Fruit fly (Drosophila melanogaster): ENCODE results near the gene RabX5.

RabX5 gene

dm6 chr3L:1652700-1653200 lies 17.2 kb downstream of the RabX5 start, which contains the start of the genes CG7970 and Vta1:
TSS of gene CG7970 (plus strand) at chr3L:1652750.
TSS of gene Vta1 (minus strand) at chr3L:1652900.
- TF ChIP-seq psq (optimal IDR thresholded peaks at IDR 0.05) (no peak), insv (optimal IDR thresholded peaks at IDR 0.05) (no peak), h (optimal IDR thresholded peaks at IDR 0.05) (no peak), ttk (optimal IDR thresholded peaks at IDR 0.05) (no peak), Myc (optimal IDR thresholded peaks at IDR 0.05) (no peak), Sin3A (optimal IDR thresholded peaks at IDR 0.05) (no peak)

- TF ChIP-seq Myc (optimal IDR thresholded peaks at IDR 0.05) (no peak), Sin3A (optimal IDR thresholded peaks at IDR 0.05) (no peak)
Measured at dm6 chr3L:1649363-1649762, 20.5 kb downstream of the RabX5 start.

dm6 chr3L:1648690-1649355 lies 21.1 kb downstream of the RabX5 start, which contains the start of gene CG13920:
TSS of gene CG13920 (plus strand) at chr3L:1648944.
- no peak for TF ChIP-seq h (optimal IDR thresholded peaks at IDR 0.05)
- TF ChIP-seq psq (optimal IDR thresholded peaks at IDR 0.05): no peak
- no peak for TF ChIP-seq ttk (optimal IDR thresholded peaks at IDR 0.05)
- TF ChIP-seq Sin3A (optimal IDR thresholded peaks at IDR 0.05): no peak
- TF ChIP-seq Myc (optimal IDR thresholded peaks at IDR 0.05): no peak
- TF ChIP-seq insv (optimal IDR thresholded peaks at IDR 0.05): no peak

DNA sequence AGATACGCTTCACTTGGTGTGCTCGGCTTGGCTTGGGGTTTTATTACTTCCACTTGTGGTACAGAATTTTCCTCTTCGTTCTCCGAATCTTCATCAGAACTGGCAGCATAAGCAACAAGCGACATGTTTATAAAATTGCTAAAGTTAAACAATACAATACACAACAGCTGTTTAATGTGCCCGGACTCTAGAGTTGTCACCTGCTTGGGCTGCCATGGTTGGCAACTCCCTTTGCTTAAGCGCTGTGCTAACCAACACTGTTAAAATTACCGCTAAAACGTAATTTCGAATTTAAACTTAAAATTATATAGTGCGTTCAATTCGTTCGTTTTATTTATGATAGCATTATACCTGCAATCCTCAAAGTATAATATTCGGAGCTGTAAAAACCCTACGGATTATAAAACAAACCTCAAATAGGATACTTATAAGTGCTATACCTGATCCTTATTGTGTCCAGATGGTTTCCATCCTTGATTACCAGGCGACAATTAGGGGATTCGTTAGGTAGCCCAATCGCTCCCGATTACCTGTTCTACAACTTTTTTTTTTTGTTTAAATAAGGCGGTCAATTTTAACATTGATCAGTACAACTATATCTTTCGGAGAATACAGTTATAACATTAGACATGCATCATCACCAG lies 22.5 kb downstream of the RabX5 start, which contains the start of the genes CG17249 and Bro:
TSS of gene CG17249 (minus strand) at position 189 of the 644 bp plus-strand sequence.
TSS of gene Bro (plus strand) at position 594 of the 644 bp plus-strand sequence.
- TF ChIP-seq psq (optimal IDR thresholded peaks at IDR 0.05): no peak
- no peak for TF ChIP-seq insv (optimal IDR thresholded peaks at IDR 0.05)
- no peak for TF ChIP-seq ttk (optimal IDR thresholded peaks at IDR 0.05)
- TF ChIP-seq h (optimal IDR thresholded peaks at IDR 0.05): no peak
- no peak for TF ChIP-seq Myc (optimal IDR thresholded peaks at IDR 0.05)
- no peak for TF ChIP-seq Sin3A (optimal IDR thresholded peaks at IDR 0.05)

dm6 chr3L:1644920-1645567 lies 24.9 kb downstream of the RabX5 start, which contains the start of the genes alphaCOP and CG13919:
TSS of gene alphaCOP (minus strand) at chr3L:1645199.
TSS of gene CG13919 (plus strand) at chr3L:1645467.
- TF ChIP-seq Myc (optimal IDR thresholded peaks at IDR 0.05) (no peak), h (optimal IDR thresholded peaks at IDR 0.05) (no peak), ttk (optimal IDR thresholded peaks at IDR 0.05) (no peak), psq (optimal IDR thresholded peaks at IDR 0.05) (no peak), Sin3A (optimal IDR thresholded peaks at IDR 0.05) (no peak), insv (optimal IDR thresholded peaks at IDR 0.05) (no peak)

DNA sequence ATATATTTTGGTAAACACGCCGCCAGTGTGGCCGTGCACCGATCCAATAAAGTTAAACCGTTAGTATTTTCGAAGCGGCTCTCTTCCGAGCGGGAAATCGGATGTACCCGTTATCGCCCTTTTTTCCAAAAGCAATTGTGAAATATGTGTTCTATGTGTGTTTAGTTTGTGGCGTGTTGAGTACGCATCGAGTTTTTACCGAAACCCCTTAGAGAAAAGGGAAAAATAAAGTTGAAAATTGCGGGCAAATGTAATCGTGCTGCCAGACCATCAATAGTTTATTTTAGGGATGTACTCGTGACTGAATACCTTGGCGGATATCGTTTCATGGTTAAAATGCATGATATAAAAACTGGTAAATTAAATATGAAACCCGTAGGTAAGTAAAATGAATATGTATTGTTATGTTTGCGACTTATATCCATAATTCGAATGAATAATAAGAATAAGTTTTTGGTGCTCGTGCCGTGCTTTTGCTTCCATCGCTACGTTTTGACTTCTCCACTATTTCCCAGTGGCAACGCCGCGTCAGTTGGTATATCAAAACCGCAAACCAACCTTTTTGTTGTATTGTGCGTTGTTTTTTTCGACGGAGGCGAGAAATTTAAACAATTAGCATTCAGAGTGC lies 30.6 kb downstream of the RabX5 start, which contains the start of the genes Mettl2 and Bgb:
TSS of gene Mettl2 (minus strand) at position 51 of the 628 bp plus-strand sequence.
TSS of gene Bgb (plus strand) at position 527 of the 628 bp plus-strand sequence.
- TF ChIP-seq Myc (optimal IDR thresholded peaks at IDR 0.05) (no peak), psq (optimal IDR thresholded peaks at IDR 0.05) (no peak), Sin3A (optimal IDR thresholded peaks at IDR 0.05) (no peak), h (optimal IDR thresholded peaks at IDR 0.05) (no peak), ttk (optimal IDR thresholded peaks at IDR 0.05) (no peak), insv (optimal IDR thresholded peaks at IDR 0.05) (no peak)

- TF ChIP-seq h (optimal IDR thresholded peaks at IDR 0.05): no peak
- no peak for TF ChIP-seq Sin3A (optimal IDR thresholded peaks at IDR 0.05)
Measured at dm6 chr3L:1637652-1638051, 32.3 kb downstream of the RabX5 start, which contains the start of gene nSyb. TSS of gene nSyb (minus strand) at chr3L:1637752.

- TF ChIP-seq ttk (optimal IDR thresholded peaks at IDR 0.05): no peak
- no peak for TF ChIP-seq insv (optimal IDR thresholded peaks at IDR 0.05)
- no peak for TF ChIP-seq Myc (optimal IDR thresholded peaks at IDR 0.05)
- TF ChIP-seq psq (optimal IDR thresholded peaks at IDR 0.05): no peak
- TF ChIP-seq Sin3A (optimal IDR thresholded peaks at IDR 0.05): no peak
- TF ChIP-seq h (optimal IDR thresholded peaks at IDR 0.05): no peak
Measured at dm6 chr3L:1636886-1637285, 33.0 kb downstream of the RabX5 start.

DNA sequence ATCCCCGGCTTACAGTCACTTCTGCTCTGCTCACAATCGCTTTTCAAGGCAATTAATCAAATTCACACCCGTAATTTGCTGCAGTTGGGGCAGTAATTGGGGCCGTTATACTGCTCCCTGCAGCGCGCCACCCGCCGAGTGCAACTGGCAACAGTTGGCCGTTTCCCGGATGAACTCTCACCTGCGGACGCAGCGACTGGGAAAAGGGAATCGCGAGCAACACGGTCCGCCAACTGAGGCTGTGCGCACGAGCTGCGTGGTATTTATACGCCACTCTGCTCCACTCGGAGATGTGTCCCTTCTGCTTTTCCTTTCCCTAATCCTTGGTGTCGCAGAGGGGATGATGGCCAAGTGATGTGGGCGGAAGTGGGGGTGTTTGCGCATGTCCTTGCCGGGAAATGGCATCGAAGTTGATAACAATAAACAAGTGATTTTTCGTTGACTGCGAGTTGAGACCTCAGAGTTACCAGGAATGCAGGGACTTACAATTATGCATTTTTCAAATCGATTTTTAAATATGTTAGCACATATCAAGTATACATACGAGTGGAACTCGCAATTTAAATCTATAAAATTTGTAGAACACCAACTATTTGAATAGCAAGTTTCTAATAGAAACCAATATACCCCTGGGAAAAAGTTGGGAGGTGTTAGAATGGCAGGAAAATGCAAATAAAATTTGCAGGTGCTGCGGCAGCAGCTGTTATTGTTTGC lies 40.7 kb downstream of the RabX5 start, which contains the start of gene GC:
TSS of gene GC (minus strand) at position 238 of the 714 bp plus-strand sequence.
- no peak for TF ChIP-seq Myc (optimal IDR thresholded peaks at IDR 0.05)
- TF ChIP-seq psq (optimal IDR thresholded peaks at IDR 0.05): no peak
- no peak for TF ChIP-seq h (optimal IDR thresholded peaks at IDR 0.05)
- TF ChIP-seq ttk (optimal IDR thresholded peaks at IDR 0.05): no peak
- no peak for TF ChIP-seq insv (optimal IDR thresholded peaks at IDR 0.05)
- TF ChIP-seq Sin3A (optimal IDR thresholded peaks at IDR 0.05): no peak

DNA sequence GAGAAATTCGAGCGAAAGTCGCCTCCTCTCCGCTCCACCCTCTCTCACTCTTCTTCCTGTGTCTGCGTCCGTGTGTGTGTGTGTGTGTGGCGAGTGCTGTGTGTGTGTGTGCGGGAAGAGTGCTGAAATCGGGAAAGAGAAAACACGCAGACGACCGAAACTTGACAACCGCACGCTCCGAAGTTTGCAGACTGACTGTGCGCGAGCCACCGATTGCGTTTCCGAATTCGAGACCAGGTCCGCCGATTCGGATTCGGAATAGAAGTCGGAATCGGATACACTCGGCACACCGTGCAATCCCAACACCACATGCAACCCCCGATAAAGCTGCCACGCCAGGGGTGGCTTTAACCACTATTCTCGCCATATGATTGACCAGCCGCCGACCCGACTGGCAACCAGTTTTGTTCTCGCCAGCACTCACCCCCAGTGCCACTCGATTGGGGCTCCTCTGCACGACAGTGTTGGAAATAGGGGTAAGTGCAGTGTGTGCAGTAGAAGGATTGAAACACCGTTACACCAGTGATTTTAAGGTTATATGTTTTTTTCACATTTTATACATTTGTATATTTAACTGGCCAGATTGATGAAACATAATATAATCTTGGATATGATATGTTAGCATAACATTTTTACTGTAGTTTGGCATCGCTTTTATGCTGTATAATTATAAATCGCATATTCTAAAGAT lies 41.6 kb downstream of the RabX5 start, which contains the start of gene CG13928:
TSS of gene CG13928 (minus strand) at position 202 of the 691 bp plus-strand sequence.
- no peak for TF ChIP-seq ttk (optimal IDR thresholded peaks at IDR 0.05)
- TF ChIP-seq psq (optimal IDR thresholded peaks at IDR 0.05): no peak
- no peak for TF ChIP-seq Myc (optimal IDR thresholded peaks at IDR 0.05)
- TF ChIP-seq insv (optimal IDR thresholded peaks at IDR 0.05): no peak
- TF ChIP-seq Sin3A (optimal IDR thresholded peaks at IDR 0.05): no peak
- TF ChIP-seq h (optimal IDR thresholded peaks at IDR 0.05): no peak

Measured in Kc167 (cell line).